Worm (Caenorhabditis elegans): ENCODE measurements around the gene F16G10.3.

F16G10.3 gene

DNA sequence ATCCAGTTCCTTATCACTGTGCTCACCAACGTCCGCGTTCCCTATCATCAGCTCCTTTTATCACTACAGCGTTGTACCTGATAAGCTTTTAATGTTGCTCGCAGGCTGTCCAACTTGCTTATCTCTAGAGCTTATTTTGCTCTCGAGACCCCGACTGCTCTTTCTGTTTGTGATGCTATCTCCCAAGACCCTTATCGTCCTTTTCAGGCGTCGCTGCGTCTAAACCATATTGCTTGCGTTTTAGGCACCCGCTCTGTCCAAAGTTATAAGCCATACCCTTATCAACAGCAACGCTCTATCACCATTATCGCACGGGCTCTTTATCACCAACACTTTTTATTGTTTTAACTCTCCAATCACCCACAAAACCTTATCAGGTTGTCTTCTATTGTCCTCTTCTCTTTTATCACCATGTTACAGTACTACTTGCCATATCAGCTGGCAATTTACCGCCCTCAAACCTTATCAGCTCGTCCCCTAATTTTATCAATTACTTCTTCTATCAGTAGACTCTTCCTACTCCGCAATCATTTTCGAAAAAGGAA is 6.3 kb downstream of the F16G10.3 start:
- TF ChIP-seq ztf-1 (GFP tag; conservative IDR thresholded peaks at IDR 0.05) = no peak
- no peak for TF ChIP-seq ceh-82 (tag; optimal IDR thresholded peaks at IDR 0.05)
- peak; percentile 79 for TF ChIP-seq sma-9 (GFP tag; optimal IDR thresholded peaks at IDR 0.05)
- TF ChIP-seq sma-9 (tag; optimal IDR thresholded peaks at IDR 0.05) = no peak
- TF ChIP-seq elt-1 (tag; optimal IDR thresholded peaks at IDR 0.05) = no peak
- no peak for TF ChIP-seq ztf-11 (tag; optimal IDR thresholded peaks at IDR 0.05)
- no peak for TF ChIP-seq lin-39 (tag; optimal IDR thresholded peaks at IDR 0.05)
- peak; percentile 31 for TF ChIP-seq Y55F3AM.14 (GFP tag; optimal IDR thresholded peaks at IDR 0.05)
- TF ChIP-seq C34F6.9 (tag; optimal IDR thresholded peaks at IDR 0.05) = no peak
- TF ChIP-seq lin-13 (GFP tag; optimal IDR thresholded peaks at IDR 0.05) = no peak
- no peak for TF ChIP-seq nhr-11 (tag; optimal IDR thresholded peaks at IDR 0.05)
- no peak for TF ChIP-seq lin-11 (tag; optimal IDR thresholded peaks at IDR 0.05)
- TF ChIP-seq gmeb-1 (tag; optimal IDR thresholded peaks at IDR 0.05) = peak; percentile 54
- no peak for TF ChIP-seq ama-1 (optimal IDR thresholded peaks at IDR 0.05)
- TF ChIP-seq peb-1 (tag; optimal IDR thresholded peaks at IDR 0.05) = no peak
- TF ChIP-seq crh-2 (tag; optimal IDR thresholded peaks at IDR 0.05) = peak; percentile 88
- no peak for TF ChIP-seq mab-5 (tag; optimal IDR thresholded peaks at IDR 0.05)
- TF ChIP-seq egl-27 (tag; optimal IDR thresholded peaks at IDR 0.05) = peak; percentile 97
- peak; percentile 18 for TF ChIP-seq skn-1 (tag; optimal IDR thresholded peaks at IDR 0.05)
- peak; percentile 5 for TF ChIP-seq nhr-21 (tag; optimal IDR thresholded peaks at IDR 0.05)
- no peak for TF ChIP-seq aly-2 (tag; optimal IDR thresholded peaks at IDR 0.05)
- peak in 1 of 2 experiments; percentile 20 for TF ChIP-seq mdl-1 (tag; optimal IDR thresholded peaks at IDR 0.05)
- TF ChIP-seq nhr-23 (tag; optimal IDR thresholded peaks at IDR 0.05) = no peak
- peak; percentile 67 for TF ChIP-seq F13H6.1 (tag; optimal IDR thresholded peaks at IDR 0.05)
- peak; percentile 94 for TF ChIP-seq sma-3 (GFP tag; optimal IDR thresholded peaks at IDR 0.05)
- no peak for TF ChIP-seq nhr-237 (tag; optimal IDR thresholded peaks at IDR 0.05)
- peak; percentile 94 for TF ChIP-seq fos-1 (tag; optimal IDR thresholded peaks at IDR 0.05)
- TF ChIP-seq mbf-1 (tag; optimal IDR thresholded peaks at IDR 0.05) = no peak
- peak; percentile 31 to 81 for TF ChIP-seq lsy-2 (tag; optimal IDR thresholded peaks at IDR 0.05)
- TF ChIP-seq R02D3.7 (tag; optimal IDR thresholded peaks at IDR 0.05) = no peak
- TF ChIP-seq nhr-77 (tag; optimal IDR thresholded peaks at IDR 0.05) = no peak

DNA sequence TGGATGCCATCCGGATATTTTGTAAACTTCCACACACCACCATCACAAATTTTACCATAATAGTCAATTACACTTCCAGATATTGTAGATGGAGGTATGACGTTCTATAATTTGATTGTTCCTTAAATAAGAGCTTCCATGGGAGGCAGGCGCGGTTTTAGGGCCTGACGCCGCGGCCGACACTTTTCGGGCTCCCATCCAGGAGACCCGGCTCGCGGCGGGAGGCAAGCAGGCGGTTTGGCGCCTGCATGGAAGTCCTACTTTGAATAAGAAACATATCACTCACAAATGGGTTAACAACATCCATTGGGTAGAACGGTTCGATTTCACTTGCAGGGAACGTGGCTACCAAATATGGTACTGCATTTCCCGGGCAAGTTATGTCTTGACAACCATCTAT is 7.5 kb downstream of the F16G10.3 start:
- TF ChIP-seq unc-55 (GFP tag; optimal IDR thresholded peaks at IDR 0.05) (no peak), ceh-16 (tag; optimal IDR thresholded peaks at IDR 0.05) (no peak), elt-3 (tag; optimal IDR thresholded peaks at IDR 0.05) (no peak), nhr-6 (tag; optimal IDR thresholded peaks at IDR 0.05) (no peak), nhr-11 (tag; optimal IDR thresholded peaks at IDR 0.05) (no peak), peb-1 (tag; optimal IDR thresholded peaks at IDR 0.05) (no peak), lin-13 (GFP tag; optimal IDR thresholded peaks at IDR 0.05) (no peak), blmp-1 (tag; optimal IDR thresholded peaks at IDR 0.05; ENCODE audit: insufficient read depth) (no peak), dmd-4 (tag; optimal IDR thresholded peaks at IDR 0.05) (no peak), sem-4 (tag; optimal IDR thresholded peaks at IDR 0.05) (no peak), lin-39 (tag; optimal IDR thresholded peaks at IDR 0.05) (no peak), nhr-12 (tag; optimal IDR thresholded peaks at IDR 0.05) (no peak), nhr-10 (tag; optimal IDR thresholded peaks at IDR 0.05) (no peak), C34F6.9 (tag; optimal IDR thresholded peaks at IDR 0.05) (no peak), ZK546.5 (tag; optimal IDR thresholded peaks at IDR 0.05) (no peak), mdl-1 (tag; optimal IDR thresholded peaks at IDR 0.05) (no peak), nhr-23 (tag; optimal IDR thresholded peaks at IDR 0.05) (no peak), snpc-4 (tag; optimal IDR thresholded peaks at IDR 0.05) (no peak), ama-1 (optimal IDR thresholded peaks at IDR 0.05) (no peak)

DNA sequence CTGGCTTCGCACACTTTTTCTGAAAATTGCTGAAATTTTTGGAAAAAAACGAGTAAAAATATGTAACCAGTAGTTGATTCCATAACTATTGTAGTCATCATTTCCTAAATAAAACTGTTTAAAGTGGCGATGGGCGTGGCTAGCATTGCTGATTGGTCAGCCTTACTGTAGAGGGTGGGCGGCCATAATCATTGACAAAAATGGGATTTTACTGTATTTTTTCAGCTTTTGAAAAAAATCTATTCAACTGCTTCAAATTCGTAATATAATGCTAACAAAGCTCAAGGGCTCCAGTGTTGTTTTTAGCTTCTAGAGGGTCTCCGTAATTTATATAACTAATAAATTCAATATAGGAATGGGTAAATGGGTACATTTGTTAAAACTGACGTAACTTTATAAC is 8.0 kb downstream of the F16G10.3 start, which contains the start of gene F16G10.7:
TSS of gene F16G10.7 (minus strand) at position 101 of the 400 bp plus-strand sequence.
- TF ChIP-seq ztf-11 (tag; optimal IDR thresholded peaks at IDR 0.05) = no peak
- TF ChIP-seq unc-62 (GFP tag; optimal IDR thresholded peaks at IDR 0.05) = no peak
